Fruit fly (Drosophila melanogaster) whole organism, embryonic: Measurements from ENCODE around the gene asf1.

Source experiments
- ATbp ChIP-seq: fragments of 200-800 bp; sonication (Bioruptor generic); optimal IDR thresholded peaks from 2 replicates; lab custom pipeline; 2017; ENCODE audit warnings: missing biosample characterization, mild to moderate bottlenecking, missing genetic modification characterization, missing genetic modification reagents
- Ada2b ChIP-seq: fragments of 200-800 bp; sonication (Bioruptor generic); IDR thresholded peaks from 2 replicates; pipeline ENCODE4 v1.3.6; 2022; ENCODE audit warnings: missing biosample characterization, missing genetic modification characterization
- Bgb ChIP-seq: fragments of 200-800 bp; sonication (Bioruptor generic); IDR thresholded peaks from 2 replicates; pipeline ENCODE4 v1.3.6; 2022; ENCODE audit warnings: missing biosample characterization, missing genetic modification characterization; ENCODE audit not compliant: partially characterized antibody
- CG11504 ChIP-seq: fragments of 200-800 bp; sonication (Bioruptor generic); optimal IDR thresholded peaks from 3 replicates; lab custom pipeline; 2019; ENCODE audit warnings: missing biosample characterization, mild to moderate bottlenecking, missing genetic modification characterization, moderate library complexity
- CG12659 ChIP-seq: fragments of 200-800 bp; sonication (Bioruptor generic); optimal IDR thresholded peaks from 3 replicates; lab custom pipeline; 2017; ENCODE audit warnings: mild to moderate bottlenecking, missing biosample characterization, missing genetic modification reagents, missing genetic modification characterization
- CG12769 ChIP-seq: fragments of 200-800 bp; sonication (Bioruptor generic); optimal IDR thresholded peaks from 2 replicates; lab custom pipeline; 2019; ENCODE audit warnings: missing biosample characterization, mild to moderate bottlenecking, missing genetic modification characterization, moderate library complexity
- CG13775 ChIP-seq: fragments of 200-800 bp; sonication (Bioruptor generic); optimal IDR thresholded peaks from 3 replicates; lab custom pipeline; 2017; ENCODE audit warnings: missing biosample characterization, mild to moderate bottlenecking, missing genetic modification characterization
- CG14014 ChIP-seq: fragments of 200-800 bp; sonication (Bioruptor generic); IDR thresholded peaks from 2 replicates; pipeline ENCODE4 v1.3.6; 2022; ENCODE audit warnings: missing biosample characterization, missing genetic modification characterization
- CG15514 ChIP-seq: fragments of 200-800 bp; sonication (Bioruptor generic); optimal IDR thresholded peaks from 3 replicates; lab custom pipeline; 2017; ENCODE audit warnings: missing biosample characterization, missing genetic modification characterization, mild to moderate bottlenecking, moderate library complexity, missing genetic modification reagents
- CG15601 ChIP-seq: fragments of 200-800 bp; sonication (Bioruptor generic); optimal IDR thresholded peaks from 3 replicates; lab custom pipeline; 2019; ENCODE audit warnings: missing biosample characterization, mild to moderate bottlenecking, missing genetic modification characterization, moderate library complexity
- CG17186 ChIP-seq: fragments of 200-800 bp; sonication (Bioruptor generic); optimal IDR thresholded peaks from 3 replicates; lab custom pipeline; 2017; ENCODE audit warnings: missing biosample characterization, missing genetic modification reagents, missing genetic modification characterization
- CG17802 ChIP-seq: fragments of 200-800 bp; sonication (Bioruptor generic); optimal IDR thresholded peaks from 2 replicates; lab custom pipeline; 2018; ENCODE audit warnings: missing biosample characterization, mild to moderate bottlenecking, missing genetic modification characterization, moderate library complexity
- CG30403 ChIP-seq: fragments of 200-800 bp; sonication (Bioruptor generic); optimal IDR thresholded peaks from 3 replicates; lab custom pipeline; 2016; ENCODE audit warnings: missing biosample characterization, missing genetic modification characterization
- CG34224 ChIP-seq: fragments of 200-800 bp; sonication (Bioruptor generic); IDR thresholded peaks from 3 replicates; pipeline ENCODE4 v1.3.6; 2022; ENCODE audit warnings: missing biosample characterization, missing genetic modification characterization; ENCODE audit not compliant: partially characterized antibody
- CG34422 ChIP-seq: fragments of 200-800 bp; sonication (Bioruptor generic); IDR thresholded peaks from 3 replicates; pipeline ENCODE4 v1.3.6; 2022; ENCODE audit warnings: missing biosample characterization, missing genetic modification characterization
- CG4854 ChIP-seq: fragments of 200-800 bp; sonication (Bioruptor generic); optimal IDR thresholded peaks from 2 replicates; lab custom pipeline; 2016; ENCODE audit warnings: missing biosample characterization, missing genetic modification characterization, inconsistent platforms
- CG6254 ChIP-seq: fragments of 200-800 bp; sonication (Bioruptor generic); optimal IDR thresholded peaks from 3 replicates; lab custom pipeline; 2017; ENCODE audit warnings: mild to moderate bottlenecking, missing biosample characterization, missing genetic modification reagents, missing genetic modification characterization
- Chrac-16 ChIP-seq: fragments of 200-800 bp; sonication (Bioruptor generic); optimal IDR thresholded peaks from 3 replicates; lab custom pipeline; 2016; ENCODE audit warnings: missing biosample characterization, missing genetic modification characterization
- Dad ChIP-seq: fragments of 200-800 bp; sonication (Bioruptor generic); optimal IDR thresholded peaks from 3 replicates; lab custom pipeline; 2016; ENCODE audit warnings: missing biosample characterization, missing genetic modification characterization
- Deaf1 ChIP-seq: fragments of 200-800 bp; optimal IDR thresholded peaks from 3 replicates; lab custom pipeline; 2019; ENCODE audit warnings: missing biosample characterization, mild to moderate bottlenecking, missing genetic modification characterization, moderate library complexity
- HmgZ ChIP-seq: fragments of 200-800 bp; sonication (Bioruptor generic); optimal IDR thresholded peaks from 2 replicates; lab custom pipeline; 2018; ENCODE audit warnings: missing biosample characterization, mild to moderate bottlenecking, missing genetic modification characterization
- Hsf ChIP-seq: fragments of 200-800 bp; sonication (Bioruptor generic); optimal IDR thresholded peaks from 3 replicates; lab custom pipeline; 2016; ENCODE audit warnings: missing biosample characterization, missing genetic modification characterization
- Kr ChIP-seq: fragments of 200-800 bp; sonication (Bioruptor generic); optimal IDR thresholded peaks from 2 replicates; lab custom pipeline; 2017; ENCODE audit warnings: missing biosample characterization, mild to moderate bottlenecking, missing genetic modification characterization
- MBD-R2 ChIP-seq: fragments of 200-800 bp; sonication (Bioruptor generic); IDR thresholded peaks from 2 replicates; pipeline ENCODE4 v1.3.6; 2022; ENCODE audit warnings: missing biosample characterization, missing genetic modification characterization
- Med ChIP-seq: fragments of 200-800 bp; sonication (Bioruptor generic); peaks from one replicate; lab custom pipeline; 2016; ENCODE audit warnings: missing biosample characterization, missing genetic modification characterization, mild to moderate bottlenecking, inconsistent platforms, moderate library complexity
- Myb ChIP-seq: fragments of 200-800 bp; sonication (Bioruptor generic); optimal IDR thresholded peaks from 2 replicates; lab custom pipeline; 2016; ENCODE audit warnings: missing biosample characterization, missing genetic modification characterization
- NC2β ChIP-seq: fragments of 200-800 bp; sonication (Bioruptor generic); optimal IDR thresholded peaks from 2 replicates; lab custom pipeline; 2016; ENCODE audit warnings: missing biosample characterization, missing genetic modification characterization
- PHDP ChIP-seq: fragments of 200-800 bp; sonication (Bioruptor generic); optimal IDR thresholded peaks from 3 replicates; lab custom pipeline; 2018; ENCODE audit warnings: missing biosample characterization, mild to moderate bottlenecking, missing genetic modification characterization, moderate library complexity
- Sox102F ChIP-seq: fragments of 200-800 bp; sonication (Bioruptor generic); optimal IDR thresholded peaks from 2 replicates; lab custom pipeline; 2018; ENCODE audit warnings: missing biosample characterization, mild to moderate bottlenecking, missing genetic modification characterization, moderate library complexity
- YL-1 ChIP-seq: fragments of 200-800 bp; sonication (Bioruptor generic); optimal IDR thresholded peaks from 3 replicates; lab custom pipeline; 2017; ENCODE audit warnings: missing biosample characterization, mild to moderate bottlenecking, missing genetic modification characterization
- crp ChIP-seq, 2 experiments: fragments of 200-800 bp; sonication (Bioruptor generic); optimal IDR thresholded peaks; 2 replicates in 1 of 2; 3 replicates in 1 of 2; lab custom pipeline; 2017; ENCODE audit warnings: missing biosample characterization in 2 of 2, missing genetic modification characterization in 2 of 2, mild to moderate bottlenecking in 1 of 2, moderate library complexity in 1 of 2
- dpn ChIP-seq, 2 experiments: fragments of 200-800 bp; sonication (Bioruptor generic); optimal IDR thresholded peaks; 3 replicates each; lab custom pipeline; 2016; ENCODE audit warnings: missing biosample characterization in 2 of 2, missing genetic modification characterization in 2 of 2
- gfzf ChIP-seq: fragments of 200-800 bp; sonication (Bioruptor generic); optimal IDR thresholded peaks from 2 replicates; lab custom pipeline; 2016; ENCODE audit warnings: missing biosample characterization, mild to moderate bottlenecking, missing genetic modification characterization, moderate library complexity
- hkb ChIP-seq, 2 experiments: fragments of 200-800 bp in 1 of 2; fragments of >200 bp in 1 of 2; sonication (Bioruptor generic) in 1 of 2; IDR thresholded peaks in 1 of 2; optimal IDR thresholded peaks in 1 of 2; 2 replicates each; pipeline versions ENCODE4 v1.3.6 to Lab custom; 2017 to 2022; ENCODE audit warnings: missing biosample characterization in 1 of 2, missing genetic modification characterization in 1 of 2
- ind ChIP-seq: fragments of 200-800 bp; sonication (Bioruptor generic); optimal IDR thresholded peaks from 3 replicates; lab custom pipeline; 2016; ENCODE audit warnings: missing biosample characterization, missing genetic modification characterization
- lbe ChIP-seq: fragments of 200-800 bp; sonication (Bioruptor generic); optimal IDR thresholded peaks from 2 replicates; lab custom pipeline; 2016; ENCODE audit warnings: missing biosample characterization, mild to moderate bottlenecking, missing genetic modification characterization
- lilli ChIP-seq: fragments of 200-800 bp; sonication (Bioruptor generic); optimal IDR thresholded peaks from 3 replicates; lab custom pipeline; 2016; ENCODE audit warnings: missing biosample characterization, missing genetic modification characterization
- mam ChIP-seq: fragments of 200-800 bp; sonication (Bioruptor generic); optimal IDR thresholded peaks from 3 replicates; lab custom pipeline; 2016; ENCODE audit warnings: missing biosample characterization, missing genetic modification characterization
- pan ChIP-seq, 4 experiments: fragments of >200 bp in 3 of 4; fragments of 200-800 bp in 1 of 4; sonication (Bioruptor generic) in 1 of 4; optimal IDR thresholded peaks in 3 of 4; IDR thresholded peaks in 1 of 4; 2 replicates each; pipeline versions ENCODE4 v1.3.6 to Lab custom; 2017 to 2022; ENCODE audit warnings: missing biosample characterization in 2 of 4, missing genetic modification characterization in 2 of 4, mixed read lengths in 1 of 4
- pzg ChIP-seq: fragments of 200-800 bp; sonication (Bioruptor generic); optimal IDR thresholded peaks from 3 replicates; lab custom pipeline; 2018; ENCODE audit warnings: missing biosample characterization, mild to moderate bottlenecking, missing genetic modification characterization, moderate library complexity
- sens ChIP-seq: fragments of 200-800 bp; sonication (Bioruptor generic); peaks from one replicate; lab custom pipeline; 2016; ENCODE audit warnings: missing biosample characterization, missing genetic modification characterization
- slp2 ChIP-seq: fragments of 200-800 bp; sonication (Bioruptor generic); optimal IDR thresholded peaks from 2 replicates; lab custom pipeline; 2016; ENCODE audit warnings: missing biosample characterization, missing genetic modification characterization
- sob ChIP-seq: fragments of 200-800 bp; sonication (Bioruptor generic); IDR thresholded peaks from 2 replicates; pipeline ENCODE4 v1.3.6; 2022; ENCODE audit warnings: missing biosample characterization, missing genetic modification characterization
- trem ChIP-seq: fragments of 200-800 bp; optimal IDR thresholded peaks from 3 replicates; lab custom pipeline; 2019; ENCODE audit warnings: missing biosample characterization, mild to moderate bottlenecking, missing genetic modification characterization, moderate library complexity
- unpg ChIP-seq: fragments of 200-800 bp; sonication (Bioruptor generic); optimal IDR thresholded peaks from 3 replicates; lab custom pipeline; 2018; ENCODE audit warnings: missing biosample characterization, mild to moderate bottlenecking, missing genetic modification characterization, moderate library complexity
- vvl ChIP-seq: fragments of 200-800 bp; sonication (Bioruptor generic); IDR thresholded peaks from 2 replicates; pipeline ENCODE4 v1.3.6; 2022; ENCODE audit warnings: missing biosample characterization, missing genetic modification characterization
- zen ChIP-seq: fragments of 200-800 bp; sonication (Bioruptor generic); optimal IDR thresholded peaks from 3 replicates; lab custom pipeline; 2018; ENCODE audit warnings: missing biosample characterization, mild to moderate bottlenecking, missing genetic modification characterization, moderate library complexity
- zfh1 ChIP-seq: fragments of 200-800 bp; sonication (Bioruptor generic); IDR thresholded peaks from 3 replicates; pipeline ENCODE4 v1.3.6; 2022; ENCODE audit warnings: missing biosample characterization, missing genetic modification characterization

asf1 gene

dm6 chr3L:19585979-19586378 is 32.7 kb upstream of the asf1 start, which contains the start of the genes CG9231 and CG9330 (continued):
- peak; percentile 15 for TF ChIP-seq unpg (GFP tag; lab: Kevin White, UChicago)
- TF ChIP-seq Myb (GFP tag; lab: Kevin White, UChicago) = peak; percentile 31
- no peak for TF ChIP-seq hkb (optimal IDR thresholded peaks at IDR 0.05; lab: Kevin White, UChicago)
- no peak; the same call in 1 of the 2 replicates for TF ChIP-seq hkb (GFP tag; IDR thresholded peaks at IDR 0.05; lab: Robert Waterston, UW)
- peak; percentile 51 for TF ChIP-seq CG12769 (tag; lab: Kevin White, UChicago)
- no peak for TF ChIP-seq ATbp (GFP tag; lab: Kevin White, UChicago)
- peak; percentile 61 for TF ChIP-seq CG15601 (tag; lab: Kevin White, UChicago)
- peak; percentile 31 for TF ChIP-seq CG4854 (GFP tag; lab: Kevin White, UChicago)
- peak; percentile 2 for TF ChIP-seq mam (GFP tag; lab: Kevin White, UChicago)
- peak; percentile 11 for TF ChIP-seq Sox102F
- peak; percentile 58 for TF ChIP-seq lilli (GFP tag; lab: Kevin White, UChicago)
- TF ChIP-seq trem (tag; lab: Kevin White, UChicago) = peak; percentile 84
- 0 out of 2 replicates have a peak, but pooled peaks have one; percentile 9 for TF ChIP-seq Ada2b
- TF ChIP-seq gfzf (GFP tag; lab: Kevin White, UChicago) = peak; percentile 76
- peak; percentile 42; the same call in 1 of the 3 replicates for TF ChIP-seq CG34224
- TF ChIP-seq vvl (GFP tag; lab: Robert Waterston, UW) = peak; percentile 50
- TF ChIP-seq sens (GFP tag; lab: Kevin White, UChicago) = peak; percentile 89
- TF ChIP-seq CG30403 (GFP tag; lab: Kevin White, UChicago) = peak; percentile 61
- peak; percentile 41 for TF ChIP-seq CG13775 (GFP tag; lab: Kevin White, UChicago)
- no peak for TF ChIP-seq NC2β (GFP tag; lab: Kevin White, UChicago)
- no peak for TF ChIP-seq Kr
- TF ChIP-seq pzg (GFP tag; lab: Kevin White, UChicago) = peak; percentile 75
- peak; percentile 56 for TF ChIP-seq HmgZ (tag; lab: Kevin White, UChicago)
- TF ChIP-seq Bgb (GFP tag; lab: Robert Waterston, UW) = no peak
- TF ChIP-seq zen = peak; percentile 27
- peak; percentile 12 for TF ChIP-seq CG6254 (GFP tag; lab: Kevin White, UChicago)
- peak; percentile 88 for TF ChIP-seq CG17802
- TF ChIP-seq Med = peak; percentile 83
- TF ChIP-seq ind (GFP tag; lab: Kevin White, UChicago) = peak; percentile 23
- TF ChIP-seq CG14014 (GFP tag; lab: Robert Waterston, UW) = no peak
- 0 out of 3 replicates have a peak, but pooled peaks have one; percentile 5 for TF ChIP-seq zfh1 (GFP tag; lab: Robert Waterston, UW)
- TF ChIP-seq pan (optimal IDR thresholded peaks at IDR 0.05; lab: Kevin White, UChicago) = no peak
- TF ChIP-seq pan (GFP tag; optimal IDR thresholded peaks at IDR 0.05 in 1 of 2, IDR thresholded peaks at IDR 0.05 in 1 of 2) = peak in 1 of 2 experiments; percentile 60
- TF ChIP-seq CG11504 (tag; lab: Kevin White, UChicago) = peak; percentile 50
- TF ChIP-seq Chrac-16 (GFP tag; lab: Kevin White, UChicago) = no peak
- TF ChIP-seq PHDP = peak; percentile 9
- TF ChIP-seq dpn (GFP tag; optimal IDR thresholded peaks at IDR 0.05; lab: Kevin White, UChicago) = peak; percentile 32 to 36
- TF ChIP-seq lbe (GFP tag; lab: Kevin White, UChicago) = peak; percentile 67
- TF ChIP-seq CG15514 (GFP tag; lab: Kevin White, UChicago) = peak; percentile 50
- peak; percentile 39 to 88 for TF ChIP-seq crp (GFP tag; optimal IDR thresholded peaks at IDR 0.05; lab: Kevin White, UChicago)
- peak; percentile 60 for TF ChIP-seq MBD-R2 (GFP tag; lab: Robert Waterston, UW)
- TF ChIP-seq YL-1 (GFP tag; lab: Kevin White, UChicago) = peak; percentile 92
- peak; percentile 40 for TF ChIP-seq CG17186
- TF ChIP-seq Deaf1 = peak; percentile 49
- TF ChIP-seq slp2 (GFP tag; lab: Kevin White, UChicago) = no peak
- 0 out of 2 replicates have a peak, but pooled peaks have one; percentile 24 for TF ChIP-seq sob (GFP tag; lab: Robert Waterston, UW)
- peak; percentile 49; the same call in 1 of the 3 replicates for TF ChIP-seq CG34422 (GFP tag; lab: Robert Waterston, UW)
- TF ChIP-seq Dad (GFP tag; lab: Kevin White, UChicago) = peak; percentile 3
- TF ChIP-seq CG12659 (GFP tag; lab: Kevin White, UChicago) = peak; percentile 84
- TF ChIP-seq Hsf (GFP tag; lab: Kevin White, UChicago) = peak; percentile 24
